Worm (Caenorhabditis elegans): ENCODE results near the gene lido-14.

DNA sequence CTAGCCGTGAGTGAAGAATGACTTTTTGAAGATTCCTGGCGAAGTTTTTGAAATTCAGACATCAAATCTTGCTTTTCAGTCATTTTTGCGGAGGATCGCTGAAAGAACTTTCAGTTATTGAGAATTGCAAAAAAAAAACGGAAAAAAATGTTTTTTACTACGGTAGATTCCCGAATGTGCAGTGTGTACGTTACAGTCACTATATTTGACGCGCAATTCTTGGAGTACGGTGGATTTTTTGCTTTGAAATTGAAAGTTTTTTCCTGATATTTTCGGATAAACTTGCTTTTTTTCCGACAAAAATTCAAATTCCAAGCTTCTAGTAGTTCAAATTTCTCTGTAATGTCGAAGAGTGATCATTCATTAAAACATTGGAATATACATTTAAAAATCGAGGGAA is 16.9 kb upstream of the lido-14 start, which contains the start of gene F14D2.11:
- no peak for TF ChIP-seq fkh-10 (GFP tag; optimal IDR thresholded peaks at IDR 0.05)
- TF ChIP-seq ceh-6 (GFP tag; optimal IDR thresholded peaks at IDR 0.05): no peak
- no peak for TF ChIP-seq ama-1 (optimal IDR thresholded peaks at IDR 0.05)
- no peak for TF ChIP-seq tbx-7 (tag; optimal IDR thresholded peaks at IDR 0.05)
- no peak for TF ChIP-seq hlh-6 (tag; optimal IDR thresholded peaks at IDR 0.05)
- no peak for TF ChIP-seq unc-86 (tag; optimal IDR thresholded peaks at IDR 0.05)
- TF ChIP-seq pha-4 (tag; optimal IDR thresholded peaks at IDR 0.05): no peak
- TF ChIP-seq zip-5 (tag; optimal IDR thresholded peaks at IDR 0.05): no peak
- TF ChIP-seq dve-1 (tag; optimal IDR thresholded peaks at IDR 0.05): no peak

Measured in whole organism, late embryonic.